Worm (Caenorhabditis elegans): Measurements from ENCODE around the gene F38B6.8.
A peak's percentile ranks its signal among the peaks of the same experiment; 100 is the strongest.

F38B6.8 gene

DNA sequence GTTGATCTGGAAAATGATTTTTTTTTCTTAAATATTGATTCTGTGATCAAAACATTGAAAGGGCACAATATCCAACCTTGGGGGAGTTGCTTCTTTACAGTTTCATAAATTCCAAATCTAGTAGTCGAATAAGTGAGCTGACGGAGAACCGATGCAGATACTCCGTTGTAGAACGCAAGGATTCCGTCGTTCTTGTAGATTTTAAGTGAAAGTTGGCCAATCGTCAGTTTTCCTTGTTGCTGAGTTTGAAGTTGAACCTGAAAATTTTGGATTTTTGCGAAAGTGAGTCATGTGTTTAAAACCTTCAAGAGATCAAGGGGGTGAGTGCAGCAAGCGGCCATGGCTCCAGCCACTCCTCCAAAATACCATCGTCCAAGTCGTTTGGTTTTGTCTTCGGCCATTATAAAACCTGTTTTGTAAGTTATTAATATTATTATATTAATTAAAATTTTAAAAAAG lies 42.7 kb upstream of the F38B6.8 start, which contains the start of gene slc-25A10:
slc-25A10 (minus strand) TSS at position 409 of the 459 bp plus-strand sequence.
- TF ChIP-seq nhr-76 (tag; optimal IDR thresholded peaks at IDR 0.05) (no peak), hmg-11 (tag; optimal IDR thresholded peaks at IDR 0.05) (no peak), mml-1 (tag; optimal IDR thresholded peaks at IDR 0.05) (no peak), elt-2 (tag; optimal IDR thresholded peaks at IDR 0.05) (peak; percentile 15), nhr-77 (tag; optimal IDR thresholded peaks at IDR 0.05) (no peak), ama-1 (optimal IDR thresholded peaks at IDR 0.05) (peak; percentile 88), aly-2 (tag; optimal IDR thresholded peaks at IDR 0.05) (no peak), pha-4 (tag; optimal IDR thresholded peaks at IDR 0.05) (no peak), nhr-43 (tag; optimal IDR thresholded peaks at IDR 0.05; ENCODE audit: poor library complexity, severe bottlenecking) (no peak)

DNA sequence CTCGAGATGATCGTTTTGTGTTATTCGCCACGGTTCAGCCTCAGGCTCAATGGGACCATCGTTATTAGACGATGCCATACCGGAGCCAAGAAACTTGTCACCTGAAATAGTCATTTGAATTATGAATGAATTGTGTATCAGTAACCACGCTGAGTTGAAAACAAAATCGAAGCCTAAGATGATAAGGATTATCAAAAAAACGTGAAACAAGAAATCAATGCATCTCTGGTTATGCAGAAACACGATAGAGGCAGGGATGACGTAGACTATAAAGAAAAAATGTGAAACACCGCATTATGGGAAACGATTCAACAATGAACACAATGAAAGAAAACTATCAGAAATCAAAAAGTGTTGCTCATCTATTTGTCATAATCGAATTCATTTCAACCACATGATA lies 40.4 kb upstream of the F38B6.8 start, which contains the start of gene smf-1:
smf-1 (minus strand) TSS at position 101 of the 400 bp plus-strand sequence.
- TF ChIP-seq nhr-43 (tag; optimal IDR thresholded peaks at IDR 0.05; ENCODE audit: poor library complexity, severe bottlenecking) (no peak), elt-2 (tag; optimal IDR thresholded peaks at IDR 0.05) (peak; percentile 54), nhr-11 (tag; optimal IDR thresholded peaks at IDR 0.05) (no peak), nhr-67 (tag; optimal IDR thresholded peaks at IDR 0.05) (no peak), unc-62 (GFP tag; optimal IDR thresholded peaks at IDR 0.05) (no peak), elt-3 (tag; optimal IDR thresholded peaks at IDR 0.05) (no peak), nhr-25 (tag; optimal IDR thresholded peaks at IDR 0.05) (no peak), hmg-11 (tag; optimal IDR thresholded peaks at IDR 0.05) (no peak)

DNA sequence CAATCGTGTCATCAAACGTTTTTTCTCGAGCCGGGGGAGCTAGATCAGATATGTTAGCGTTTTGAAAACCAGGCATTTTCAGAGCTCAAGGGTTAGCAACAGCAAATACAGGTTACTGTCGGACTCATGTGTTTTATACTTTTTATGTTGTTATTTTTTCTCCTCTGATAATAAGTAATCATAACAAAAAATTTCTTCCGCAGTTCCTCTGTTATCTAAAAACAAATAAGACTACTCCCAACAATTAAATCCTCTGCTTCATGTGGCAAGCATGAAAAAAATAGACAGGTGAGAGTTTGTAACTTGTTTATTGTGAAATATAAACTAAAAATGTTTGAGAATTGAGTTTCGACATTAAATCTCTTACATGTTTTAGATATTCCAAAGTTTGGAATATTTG lies 36.0 kb upstream of the F38B6.8 start, which contains the start of gene smf-2:
smf-2 (minus strand) TSS at position 101 of the 400 bp plus-strand sequence.
- TF ChIP-seq nhr-77 (tag; optimal IDR thresholded peaks at IDR 0.05) (no peak), egl-5 (tag; optimal IDR thresholded peaks at IDR 0.05) (no peak), tbx-2 (tag; optimal IDR thresholded peaks at IDR 0.05) (no peak), nhr-25 (tag; optimal IDR thresholded peaks at IDR 0.05) (no peak), ceh-9 (tag; optimal IDR thresholded peaks at IDR 0.05) (no peak), ZK546.5 (tag; optimal IDR thresholded peaks at IDR 0.05) (no peak), jun-1 (tag; optimal IDR thresholded peaks at IDR 0.05) (no peak), sea-2 (GFP tag; optimal IDR thresholded peaks at IDR 0.05) (no peak), fkh-2 (tag; optimal IDR thresholded peaks at IDR 0.05) (no peak), nhr-43 (tag; optimal IDR thresholded peaks at IDR 0.05; ENCODE audit: poor library complexity, severe bottlenecking) (no peak), elt-1 (tag; optimal IDR thresholded peaks at IDR 0.05) (no peak)

DNA sequence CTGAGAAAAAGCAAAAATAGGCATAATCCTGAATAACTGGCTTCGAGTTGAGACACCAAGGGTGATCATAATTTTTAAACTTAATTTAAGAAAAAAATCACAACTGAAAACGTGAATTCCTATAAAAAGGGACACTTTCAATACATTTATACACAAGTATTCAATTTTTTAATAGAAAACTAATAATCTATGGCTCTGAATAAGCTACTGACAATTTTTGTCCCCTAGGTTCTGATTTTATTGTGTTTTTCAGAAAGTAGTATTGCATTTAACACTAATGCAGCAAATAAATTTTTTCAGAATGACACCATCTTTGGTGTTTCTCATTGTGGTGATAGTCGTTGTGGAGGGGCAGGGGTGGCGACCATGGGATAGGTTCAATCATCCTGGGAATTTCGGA lies 30.7 kb upstream of the F38B6.8 start, which contains the start of gene nas-11:
nas-11 (plus strand) TSS at position 301 of the 400 bp plus-strand sequence.
- no peak for TF ChIP-seq fkh-2 (tag; optimal IDR thresholded peaks at IDR 0.05)
- no peak for TF ChIP-seq pqm-1 (tag; optimal IDR thresholded peaks at IDR 0.05)
- TF ChIP-seq ztf-4 (tag; optimal IDR thresholded peaks at IDR 0.05) = no peak
- no peak for TF ChIP-seq lsy-12 (tag; optimal IDR thresholded peaks at IDR 0.05)
- no peak for TF ChIP-seq nhr-237 (tag; optimal IDR thresholded peaks at IDR 0.05)
- TF ChIP-seq eor-1 (tag; optimal IDR thresholded peaks at IDR 0.05) = no peak
- TF ChIP-seq unc-39 (tag; optimal IDR thresholded peaks at IDR 0.05) = no peak
- no peak for TF ChIP-seq ceh-28 (tag; optimal IDR thresholded peaks at IDR 0.05)
- TF ChIP-seq R02D3.7 (tag; optimal IDR thresholded peaks at IDR 0.05) = no peak
- TF ChIP-seq egl-5 (tag; optimal IDR thresholded peaks at IDR 0.05) = no peak
- TF ChIP-seq egl-27 (tag; optimal IDR thresholded peaks at IDR 0.05) = no peak

DNA sequence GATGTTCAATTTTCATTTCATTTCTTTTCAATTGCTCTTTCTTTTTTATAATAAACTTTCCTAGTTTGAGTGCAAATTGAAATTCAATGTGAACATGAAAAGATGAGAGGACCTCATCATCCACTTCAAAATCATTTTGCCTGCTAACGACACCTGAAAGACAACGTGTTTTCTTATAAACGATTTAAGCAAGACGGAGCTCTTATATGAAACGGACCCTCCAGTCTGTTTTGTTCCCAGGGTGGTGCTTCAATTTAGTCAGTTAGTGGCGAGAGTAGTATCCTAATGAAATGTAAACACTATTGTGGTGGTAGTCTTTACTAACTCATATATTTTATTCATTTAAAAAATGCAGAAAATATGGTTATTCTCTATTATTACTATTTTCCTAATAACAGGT lies 26.7 kb upstream of the F38B6.8 start, which contains the start of gene acr-3:
acr-3 (plus strand) TSS at position 301 of the 400 bp plus-strand sequence.
- TF ChIP-seq lsy-12 (tag; optimal IDR thresholded peaks at IDR 0.05) (no peak), tbx-2 (tag; optimal IDR thresholded peaks at IDR 0.05) (no peak), ztf-4 (tag; optimal IDR thresholded peaks at IDR 0.05) (no peak), nhr-76 (tag; optimal IDR thresholded peaks at IDR 0.05) (no peak), fos-1 (tag; optimal IDR thresholded peaks at IDR 0.05) (no peak), fkh-2 (tag; optimal IDR thresholded peaks at IDR 0.05) (no peak), lin-39 (tag; optimal IDR thresholded peaks at IDR 0.05) (no peak), sea-2 (GFP tag; optimal IDR thresholded peaks at IDR 0.05) (no peak), elt-2 (tag; optimal IDR thresholded peaks at IDR 0.05) (no peak), eor-1 (tag; optimal IDR thresholded peaks at IDR 0.05) (no peak), mdl-1 (tag; optimal IDR thresholded peaks at IDR 0.05) (no peak), ceh-16 (tag; optimal IDR thresholded peaks at IDR 0.05) (no peak), lin-15B (tag; optimal IDR thresholded peaks at IDR 0.05) (no peak)

All from whole organism, L3 larva.